Worm (Caenorhabditis elegans) whole organism, L4 larva: ENCODE data around the gene mct-4.

ENCODE experiments used
- F49E8.2 ChIP-seq: sonication (generic microtip); optimal IDR thresholded peaks from 2 replicates; lab custom pipeline; 2016; ENCODE audit warnings: missing compliant biosample characterization, mild to moderate bottlenecking, missing genetic modification characterization, borderline replicate concordance
- aly-2 ChIP-seq: sonication (generic microtip); optimal IDR thresholded peaks from 2 replicates; lab custom pipeline; 2018; ENCODE audit warnings: missing biosample characterization, missing genetic modification characterization
- ama-1 ChIP-seq: fragments of 150-350 bp; optimal IDR thresholded peaks from 2 replicates; lab custom pipeline; 2014; ENCODE audit warnings: inconsistent platforms, mixed read lengths
- jun-1 ChIP-seq: fragments of 150-350 bp; optimal IDR thresholded peaks from 2 replicates; lab custom pipeline; 2014; ENCODE audit warnings: missing biosample characterization, missing genetic modification reagents, missing genetic modification characterization
- nhr-237 ChIP-seq: sonication (generic microtip); optimal IDR thresholded peaks from 2 replicates; lab custom pipeline; 2017; ENCODE audit warnings: missing biosample characterization, missing genetic modification characterization
- saeg-2 ChIP-seq: fragments of 200-800 bp; sonication (Bioruptor generic); IDR thresholded peaks from 2 replicates; pipeline ENCODE4 v1.3.6; 2022; ENCODE audit warnings: missing genetic modification reagents, missing genetic modification characterization, missing compliant biosample characterization
- skn-1 ChIP-seq: fragments of 150-350 bp; optimal IDR thresholded peaks from 2 replicates; lab custom pipeline; 2014; ENCODE audit warnings: missing biosample characterization, missing genetic modification characterization
- snpc-4 ChIP-seq: fragments of 150-350 bp; optimal IDR thresholded peaks from 2 replicates; lab custom pipeline; 2014; ENCODE audit warnings: missing biosample characterization, missing genetic modification characterization
- zfp-2 ChIP-seq: sonication (generic microtip); optimal IDR thresholded peaks from 2 replicates; lab custom pipeline; 2016; ENCODE audit warnings: mild to moderate bottlenecking, missing genetic modification characterization, missing compliant biosample characterization

- TF ChIP-seq ama-1 (lab: Kevin White, UChicago) (no peak), nhr-237 (tag; lab: Kevin White, UChicago) (no peak), zfp-2 (tag; lab: Kevin White, UChicago) (no peak), jun-1 (tag; lab: Kevin White, UChicago) (no peak), snpc-4 (tag; lab: Kevin White, UChicago) (no peak), saeg-2 (GFP tag; lab: Robert Waterston, UW) (no peak), F49E8.2 (tag; lab: Kevin White, UChicago) (no peak), skn-1 (tag; lab: Kevin White, UChicago) (no peak), aly-2 (tag; lab: Kevin White, UChicago) (no peak)
Measured at ce11 chrX:4978103-4978502, 48.5 kb upstream of the mct-4 start.
